Fruit fly (Drosophila melanogaster) ovary, adult (tissue): ENCODE results near the gene wkd.

Experiments used
- CG17801 ChIP-seq: fragments of 200-800 bp; optimal IDR thresholded peaks from 2 replicates; lab custom pipeline; 2019; ENCODE audit warnings: missing biosample characterization, mild to moderate bottlenecking, missing genetic modification characterization, moderate library complexity; ENCODE audit not compliant: partially characterized antibody

Gene wkd

DNA sequence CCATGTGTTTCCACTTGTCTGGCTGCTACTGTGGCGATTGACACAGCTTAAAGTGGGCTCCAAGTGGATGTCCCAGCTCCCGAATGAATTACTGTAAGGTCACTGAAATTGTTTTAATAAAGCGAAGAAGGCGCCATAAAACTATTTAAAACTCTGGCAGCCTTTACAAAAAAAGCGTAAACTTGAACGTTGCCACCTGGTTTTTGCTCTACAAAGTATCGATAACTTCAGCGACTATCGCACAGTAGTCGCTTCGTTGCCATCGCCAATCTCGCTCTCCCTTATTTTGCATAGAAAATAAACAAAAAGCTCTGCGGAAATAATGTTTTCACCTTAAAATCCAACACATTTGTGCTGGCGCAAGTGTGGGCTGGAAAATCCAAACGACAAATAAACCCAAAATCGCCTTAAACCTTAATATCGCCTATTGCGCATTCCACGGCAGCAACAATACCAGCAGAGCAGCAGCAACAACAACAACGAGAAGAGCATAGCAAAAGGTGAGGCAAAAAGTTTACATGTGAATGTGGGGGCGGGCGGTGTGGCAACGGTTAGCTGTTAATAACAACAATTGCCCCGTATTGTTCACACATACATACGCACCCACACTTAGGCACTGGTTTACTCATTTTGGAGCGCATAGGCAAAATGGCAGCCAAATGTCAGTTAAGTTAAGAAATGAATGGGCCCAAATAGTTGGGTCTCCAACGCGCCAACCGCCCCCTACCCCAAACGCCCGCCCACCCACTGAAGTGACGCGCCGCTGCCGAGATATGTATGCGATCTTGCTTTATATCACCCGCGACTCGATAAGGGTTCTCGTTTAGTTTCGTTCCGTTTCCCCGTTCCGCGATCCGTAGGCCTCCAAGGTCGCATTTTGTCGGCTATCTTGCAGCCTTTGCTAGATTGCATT lies at the start of gene wkd:
Gene wkd (plus strand): TSS at position 237 of the 913 bp plus-strand sequence.
- TF ChIP-seq CG17801 (GFP tag; lab: Kevin White, UChicago), result peak; percentile 14

DNA sequence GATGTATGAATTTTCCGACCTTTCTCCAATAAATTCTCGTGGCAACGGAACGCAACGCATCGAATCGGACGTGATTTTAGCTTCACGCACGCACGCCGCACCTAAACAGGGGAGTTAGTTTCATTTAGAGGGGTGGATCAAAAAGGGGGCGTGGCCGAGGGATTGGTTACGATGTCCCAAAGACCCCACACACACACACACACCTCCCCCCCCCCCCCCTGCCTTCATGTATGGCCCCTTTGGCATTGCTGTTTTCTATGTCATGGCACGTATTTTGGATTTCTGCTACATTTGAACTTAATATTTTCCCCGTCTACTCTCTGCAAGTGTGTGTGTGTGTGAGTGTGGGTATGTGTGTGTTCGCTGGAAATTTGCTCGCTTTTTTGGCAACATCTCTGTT lies 49.5 kb upstream of the wkd start:
- no peak for TF ChIP-seq CG17801 (GFP tag; lab: Kevin White, UChicago)

DNA sequence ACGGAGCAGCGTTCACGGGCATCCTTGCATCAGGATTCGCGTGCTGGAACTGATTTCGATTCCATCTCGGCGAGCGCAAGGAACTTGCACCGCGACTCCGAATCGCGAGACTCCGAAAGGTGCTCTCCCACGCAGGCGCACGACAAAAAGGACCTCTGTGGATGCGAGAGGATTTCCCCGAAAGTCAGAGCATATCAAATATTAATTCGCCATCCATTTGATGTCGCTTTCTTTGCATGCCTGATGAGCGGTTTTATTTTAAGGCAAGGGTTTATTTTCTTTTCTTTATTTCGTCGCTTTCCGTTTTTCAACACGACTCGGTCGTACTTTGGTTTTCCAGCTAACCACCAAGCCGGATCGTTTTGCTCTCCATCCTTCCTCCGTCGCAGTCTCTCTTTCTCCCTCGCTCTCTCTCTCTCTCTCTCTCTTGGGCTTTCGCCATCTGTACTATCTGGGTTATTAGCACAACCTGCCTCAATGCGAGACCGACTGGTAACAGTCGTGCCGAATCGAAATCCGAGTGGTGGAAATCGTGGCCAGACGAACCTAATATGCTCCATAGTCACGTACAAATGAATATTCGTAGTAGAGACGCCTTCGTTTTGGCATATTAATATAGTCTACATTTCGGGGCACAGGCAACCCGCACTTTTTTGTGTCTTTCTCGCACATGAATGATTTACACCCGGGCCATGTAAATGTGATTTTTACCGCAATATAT lies 38.3 kb upstream of the wkd start, which contains the start of gene dpr4:
Gene dpr4 (minus strand): TSS at position 51 of the 721 bp plus-strand sequence.
- no peak for TF ChIP-seq CG17801 (GFP tag; lab: Kevin White, UChicago)

DNA sequence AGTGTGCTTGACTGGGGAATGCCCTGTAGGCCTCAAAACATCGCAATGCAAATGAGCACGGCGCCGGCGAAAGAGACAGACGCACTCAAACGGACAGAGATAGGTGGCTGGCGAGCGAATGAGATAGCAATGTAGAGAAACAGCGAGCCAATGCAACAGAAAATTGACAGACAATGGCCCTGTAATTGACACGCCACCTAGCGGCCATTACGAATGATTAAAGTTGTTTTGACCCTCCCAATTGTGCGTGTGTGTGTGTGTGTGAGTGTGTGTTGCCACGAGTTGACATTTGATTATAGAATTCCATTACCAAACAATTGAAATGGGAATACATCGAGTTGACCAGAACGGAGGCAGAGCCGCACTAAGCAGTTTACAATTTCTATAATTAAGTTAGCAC lies 37.2 kb upstream of the wkd start:
- TF ChIP-seq CG17801 (GFP tag; lab: Kevin White, UChicago), result no peak

DNA sequence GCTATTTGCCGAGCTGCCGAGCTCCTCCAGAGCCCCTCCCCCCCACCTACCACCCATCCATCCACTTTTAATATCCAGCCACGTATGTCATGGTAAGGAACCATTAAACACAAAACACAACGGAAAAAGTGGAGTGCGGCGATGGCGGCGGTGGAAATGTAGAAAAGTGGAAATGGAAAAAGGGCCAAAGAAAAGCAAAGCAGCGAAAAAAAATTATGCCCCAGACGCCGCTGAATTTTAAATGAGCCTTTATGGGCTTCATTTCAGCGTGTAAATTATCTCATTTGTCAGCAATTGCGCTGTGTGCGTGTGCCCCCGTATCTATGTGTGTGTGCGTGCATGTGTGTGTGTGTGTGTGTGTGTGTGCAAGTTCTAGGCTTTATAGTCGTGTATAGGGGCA lies 30.3 kb upstream of the wkd start:
- no peak for TF ChIP-seq CG17801 (GFP tag; lab: Kevin White, UChicago)

DNA sequence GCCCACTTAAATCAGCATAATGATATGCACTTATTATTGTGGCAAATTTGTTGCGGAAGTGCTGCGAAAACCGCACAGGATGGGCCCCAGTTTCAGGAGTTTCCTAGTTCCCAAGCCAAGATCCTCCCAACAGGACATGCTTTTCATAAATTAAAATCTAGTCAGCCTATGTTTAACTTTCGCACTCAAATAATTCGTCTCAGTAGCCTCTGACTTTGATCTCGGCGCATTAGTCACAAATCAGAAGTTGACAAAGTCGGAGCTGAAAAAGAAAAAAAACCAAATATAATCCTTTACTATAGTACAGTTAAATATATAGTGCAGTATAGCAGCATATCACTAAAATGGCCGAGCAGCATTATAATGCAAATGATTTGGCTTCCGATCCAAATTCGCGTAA lies 27.5 kb upstream of the wkd start, which contains the start of gene CG14708:
Gene CG14708 (plus strand): TSS at position 301 of the 400 bp plus-strand sequence.
- no peak for TF ChIP-seq CG17801 (GFP tag; lab: Kevin White, UChicago)

DNA sequence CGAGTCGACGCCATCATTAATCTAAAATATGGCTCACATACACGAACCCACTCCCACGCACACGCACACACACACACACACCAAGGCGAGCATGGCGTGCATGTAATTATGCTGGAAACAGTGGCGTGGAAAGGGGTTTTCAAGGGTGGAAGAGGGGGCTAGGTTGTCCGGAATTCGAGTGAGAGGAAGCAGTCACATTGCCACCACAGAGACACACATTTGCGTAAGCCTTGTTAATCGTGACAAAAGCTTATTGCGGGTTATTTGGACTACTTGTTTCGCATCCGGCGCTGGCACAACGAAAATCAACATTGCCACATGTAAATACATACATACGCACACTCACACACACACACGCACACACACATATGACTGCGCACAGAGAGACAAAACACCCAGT lies 26.4 kb upstream of the wkd start:
- no peak for TF ChIP-seq CG17801 (GFP tag; lab: Kevin White, UChicago)

DNA sequence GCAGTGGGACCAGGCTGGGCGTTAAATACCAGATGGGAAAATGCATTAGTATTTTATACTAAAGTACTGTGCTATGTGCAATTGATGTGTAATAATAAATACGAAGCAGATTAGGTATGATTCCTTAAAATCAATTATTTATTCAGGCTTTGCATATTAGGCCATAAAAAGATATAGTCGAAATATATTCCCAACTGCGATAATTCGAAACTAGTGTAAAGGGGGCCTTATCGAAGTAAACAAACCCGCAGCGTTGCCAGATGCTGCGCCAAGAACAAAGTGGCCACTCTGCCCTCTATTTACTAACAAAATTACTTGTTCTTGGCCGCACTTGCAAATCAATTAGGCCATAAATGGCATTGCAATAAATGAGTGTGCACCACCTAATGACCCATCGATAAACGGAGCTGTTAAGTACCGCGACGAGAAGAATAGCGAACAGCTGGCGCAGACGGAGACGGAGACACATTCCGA lies 23.8 kb upstream of the wkd start, which contains the start of gene CG10898:
Gene CG10898 (plus strand): TSS at position 285 of the 474 bp plus-strand sequence.
- peak; percentile 69 for TF ChIP-seq CG17801 (GFP tag; lab: Kevin White, UChicago)

DNA sequence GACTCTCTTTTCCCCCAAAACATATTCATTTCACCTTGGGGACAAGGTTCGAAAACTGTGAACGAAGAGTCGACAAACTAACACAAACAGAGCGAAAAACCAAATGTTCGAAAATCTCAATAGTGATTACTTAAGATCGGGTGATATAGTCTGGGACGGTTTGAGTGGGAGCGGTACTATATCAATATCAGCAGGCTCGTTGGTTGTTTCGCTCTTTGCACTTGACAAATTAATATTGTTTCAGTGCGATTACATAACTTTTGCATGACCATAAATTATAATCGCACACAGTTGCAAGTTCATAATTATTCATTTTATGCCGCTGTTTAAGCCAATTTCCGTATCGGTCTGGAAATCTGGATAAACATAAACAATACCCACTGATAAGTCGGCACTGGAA lies 19.7 kb upstream of the wkd start:
- TF ChIP-seq CG17801 (GFP tag; lab: Kevin White, UChicago), result no peak

DNA sequence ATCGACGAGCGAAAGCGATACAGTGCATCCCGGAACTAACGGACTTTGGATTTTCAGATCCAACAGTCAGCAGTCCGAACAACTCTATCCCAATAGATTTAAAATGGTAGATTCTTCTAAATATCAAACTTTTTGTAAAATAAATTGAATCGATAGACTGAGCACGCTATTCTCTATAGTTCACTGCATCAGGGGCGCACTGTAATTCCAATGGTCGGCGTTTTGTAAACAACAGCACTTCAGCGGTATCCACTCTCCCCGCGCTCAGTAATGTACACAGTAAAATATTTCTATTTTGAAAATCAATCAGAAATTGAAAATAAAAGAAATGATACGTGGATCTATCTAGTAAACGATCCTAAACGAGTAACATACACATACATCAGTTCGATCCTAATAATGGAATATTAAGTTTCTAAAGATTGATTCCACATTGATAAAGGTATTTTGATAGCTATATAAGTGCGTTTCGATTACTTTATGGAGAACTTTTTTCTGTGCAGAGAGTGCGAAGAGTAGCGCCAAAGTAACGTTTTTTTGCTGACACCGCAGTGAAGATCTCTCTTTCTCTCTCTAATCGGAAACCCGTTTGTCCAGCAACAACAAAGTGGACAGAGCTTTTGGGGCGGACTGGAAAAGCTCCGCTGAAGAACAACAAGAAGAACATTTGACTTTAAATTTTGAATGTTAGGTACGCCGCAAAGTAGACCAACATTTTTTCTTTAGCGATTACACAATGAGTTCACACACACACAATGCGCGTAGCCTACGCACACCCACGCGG lies 18.9 kb upstream of the wkd start:
- TF ChIP-seq CG17801 (GFP tag; lab: Kevin White, UChicago), result peak; percentile 95

DNA sequence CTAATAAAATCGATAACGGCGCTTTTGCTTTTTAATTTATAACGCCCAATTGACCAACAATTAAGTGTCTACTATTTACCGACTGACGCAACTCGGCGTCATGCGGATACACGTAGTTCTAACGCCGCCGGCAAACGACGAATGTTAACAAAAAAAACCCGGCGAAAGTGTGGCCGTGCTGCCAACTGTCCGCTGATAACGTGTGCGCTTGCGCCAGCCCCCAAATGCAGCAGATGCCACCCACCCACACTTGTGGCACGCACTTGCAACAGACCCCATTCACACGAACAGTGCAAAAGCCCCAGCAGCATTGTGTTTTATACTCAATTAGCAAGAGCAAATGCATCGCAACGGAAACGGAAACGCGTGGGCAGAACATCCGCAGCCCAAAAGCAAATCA lies 18.2 kb upstream of the wkd start:
- no peak for TF ChIP-seq CG17801 (GFP tag; lab: Kevin White, UChicago)

DNA sequence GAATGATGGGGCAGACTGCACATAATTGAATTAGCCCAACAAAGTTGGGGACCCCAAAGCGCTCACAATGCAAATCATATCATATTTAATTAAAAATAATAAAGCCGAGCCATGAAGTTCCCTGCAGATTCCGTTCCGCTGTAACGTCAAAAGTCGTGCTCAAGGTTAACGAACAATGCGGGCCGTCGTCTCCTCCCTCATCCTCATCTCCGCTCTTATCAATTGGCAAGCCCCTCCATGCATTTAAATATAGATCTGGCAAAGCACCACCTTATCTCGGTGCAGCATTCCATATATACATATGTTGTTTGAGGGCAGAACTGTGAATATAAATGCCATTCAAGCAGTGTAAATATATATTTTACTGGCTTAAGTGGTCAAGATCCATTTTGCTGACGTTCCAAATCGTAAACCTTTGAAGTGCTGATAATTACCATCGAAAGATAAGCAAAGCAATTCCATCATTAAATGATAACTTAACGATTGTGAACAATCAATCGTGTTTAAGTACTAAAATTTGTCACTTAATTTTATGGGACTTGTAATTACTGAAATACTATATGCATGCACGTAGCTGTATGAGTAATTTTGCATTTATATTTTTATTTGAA lies 16.5 kb upstream of the wkd start:
- no peak for TF ChIP-seq CG17801 (GFP tag; lab: Kevin White, UChicago)

DNA sequence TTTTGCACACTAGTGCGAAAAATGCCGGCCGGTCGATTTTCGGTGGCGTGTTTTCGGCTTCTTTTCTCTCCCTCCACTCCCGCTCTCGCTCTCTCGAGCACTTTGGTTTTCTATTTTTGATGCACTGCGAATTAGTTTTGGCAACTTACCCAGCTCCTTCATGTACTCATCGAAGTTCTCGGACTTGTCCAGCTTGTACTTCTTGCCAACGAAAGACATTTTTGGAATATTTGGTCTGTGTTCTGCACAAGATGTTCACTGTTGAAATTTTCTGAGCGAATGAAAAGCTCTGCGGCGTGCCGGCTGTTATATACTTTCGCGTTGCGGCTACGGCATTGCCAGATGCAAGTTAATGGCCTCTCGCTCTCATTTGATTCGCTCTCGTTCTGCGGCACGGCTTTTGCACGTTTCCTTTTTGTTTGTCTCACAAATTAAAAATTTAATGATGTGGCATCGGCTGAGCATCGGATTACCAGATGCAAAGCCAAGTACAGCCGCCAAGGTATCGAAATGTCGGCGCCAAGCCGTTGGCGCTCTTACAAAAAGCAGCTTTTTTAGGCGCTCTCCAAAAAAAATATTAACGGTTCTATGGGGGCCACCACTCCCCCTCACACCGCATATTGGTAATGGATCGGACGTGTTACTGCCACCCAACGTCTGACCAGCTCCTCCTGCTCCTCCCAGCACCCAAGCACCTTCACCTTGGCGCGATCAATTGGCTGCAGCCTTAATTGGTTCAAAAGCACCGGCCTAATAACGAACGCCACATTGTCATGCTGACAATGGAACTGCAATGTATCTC lies 14.4 kb upstream of the wkd start, which contains the start of the genes fabp and sea:
Gene fabp (minus strand): TSS at position 286 of the 802 bp plus-strand sequence.
Gene sea (minus strand): TSS at position 286 of the 802 bp plus-strand sequence.
- peak; percentile 91 for TF ChIP-seq CG17801 (GFP tag; lab: Kevin White, UChicago)
